Worm (Caenorhabditis elegans) whole organism, L3 larva: ENCODE measurements around the gene cyp-13B1.

Source experiments
- R02D3.7 ChIP-seq: fragments of 150-350 bp; optimal IDR thresholded peaks from 2 replicates; lab custom pipeline; 2014; ENCODE audit warnings: missing biosample characterization, missing genetic modification characterization
- ZK546.5 ChIP-seq: sonication (generic microtip); optimal IDR thresholded peaks from 2 replicates; lab custom pipeline; 2017; ENCODE audit warnings: missing biosample characterization, missing genetic modification characterization
- aly-2 ChIP-seq: fragments of 150-350 bp; optimal IDR thresholded peaks from 2 replicates; lab custom pipeline; 2014; ENCODE audit warnings: missing biosample characterization, missing genetic modification characterization
- ama-1 ChIP-seq: fragments of 150-350 bp; optimal IDR thresholded peaks from 2 replicates; lab custom pipeline; 2018
- ceh-16 ChIP-seq: sonication (generic microtip); optimal IDR thresholded peaks from 2 replicates; lab custom pipeline; 2017; ENCODE audit warnings: missing biosample characterization, missing genetic modification characterization
- ceh-28 ChIP-seq: fragments of 150-350 bp; optimal IDR thresholded peaks from 2 replicates; lab custom pipeline; 2014; ENCODE audit warnings: missing biosample characterization, missing genetic modification reagents, missing genetic modification characterization
- ceh-82 ChIP-seq: fragments of 150-350 bp; optimal IDR thresholded peaks from 2 replicates; lab custom pipeline; 2014; ENCODE audit warnings: missing biosample characterization, missing genetic modification characterization
- egl-27 ChIP-seq: sonication (generic microtip); optimal IDR thresholded peaks from 4 replicates; lab custom pipeline; 2017; ENCODE audit warnings: missing biosample characterization, missing genetic modification reagents, missing genetic modification characterization
- egl-5 ChIP-seq: fragments of 150-350 bp; optimal IDR thresholded peaks from 2 replicates; lab custom pipeline; 2017; ENCODE audit warnings: missing biosample characterization, missing genetic modification reagents, missing genetic modification characterization, inconsistent platforms
- elt-1 ChIP-seq: fragments of 150-350 bp; optimal IDR thresholded peaks from 2 replicates; lab custom pipeline; 2014; ENCODE audit warnings: missing biosample characterization, missing genetic modification characterization
- elt-2 ChIP-seq: sonication (generic microtip); optimal IDR thresholded peaks from 2 replicates; lab custom pipeline; 2016; ENCODE audit warnings: missing genetic modification reagents, mild to moderate bottlenecking, missing genetic modification characterization, missing compliant biosample characterization
- elt-3 ChIP-seq, 3 experiments: fragments of 150-350 bp in 1 of 3; sonication (generic microtip) in 2 of 3; optimal IDR thresholded peaks; 2 replicates in 2 of 3; 4 replicates in 1 of 3; lab custom pipeline; 2014 to 2017; ENCODE audit warnings: missing biosample characterization in 3 of 3, missing genetic modification characterization in 3 of 3
- eor-1 ChIP-seq, 2 experiments: fragments of 150-350 bp; optimal IDR thresholded peaks; 2 replicates each; lab custom pipeline; 2014 to 2018; ENCODE audit warnings: missing biosample characterization in 2 of 2, missing genetic modification characterization in 2 of 2
- fkh-10 ChIP-seq: sonication (generic microtip); optimal IDR thresholded peaks from 2 replicates; lab custom pipeline; 2017; ENCODE audit warnings: missing biosample characterization, missing genetic modification reagents, missing genetic modification characterization
- fkh-2 ChIP-seq: fragments of 150-350 bp; optimal IDR thresholded peaks from 2 replicates; lab custom pipeline; 2014; ENCODE audit warnings: missing biosample characterization, missing genetic modification reagents, missing genetic modification characterization
- fos-1 ChIP-seq: fragments of 150-350 bp; optimal IDR thresholded peaks from 2 replicates; lab custom pipeline; 2014; ENCODE audit warnings: missing biosample characterization, missing genetic modification characterization
- hmg-11 ChIP-seq: sonication (generic microtip); optimal IDR thresholded peaks from 2 replicates; lab custom pipeline; 2016; ENCODE audit warnings: missing genetic modification characterization, missing compliant biosample characterization
- lin-15B ChIP-seq: fragments of 150-350 bp; optimal IDR thresholded peaks from 2 replicates; lab custom pipeline; 2014; ENCODE audit warnings: missing biosample characterization, missing genetic modification characterization
- lin-39 ChIP-seq: fragments of 150-350 bp; optimal IDR thresholded peaks from 2 replicates; lab custom pipeline; 2018; ENCODE audit warnings: missing biosample characterization, missing genetic modification reagents, missing genetic modification characterization
- lsy-12 ChIP-seq: sonication (generic microtip); optimal IDR thresholded peaks from 2 replicates; lab custom pipeline; 2016; ENCODE audit warnings: mild to moderate bottlenecking, missing genetic modification characterization, missing compliant biosample characterization
- mml-1 ChIP-seq: fragments of 150-350 bp; sonication (generic microtip); optimal IDR thresholded peaks from 3 replicates; lab custom pipeline; 2014; ENCODE audit warnings: missing biosample characterization, missing genetic modification characterization
- nfya-1 ChIP-seq: sonication (generic microtip); optimal IDR thresholded peaks from 2 replicates; lab custom pipeline; 2017; ENCODE audit warnings: missing genetic modification characterization, mild to moderate bottlenecking, missing compliant biosample characterization, antibody characterized with exemption, moderate library complexity; ENCODE audit not compliant: insufficient read depth
- nhr-11 ChIP-seq: fragments of 150-350 bp; optimal IDR thresholded peaks from 2 replicates; lab custom pipeline; 2014; ENCODE audit warnings: missing biosample characterization, missing genetic modification characterization
- nhr-12 ChIP-seq: fragments of 150-350 bp; optimal IDR thresholded peaks from 2 replicates; lab custom pipeline; 2014; ENCODE audit warnings: missing biosample characterization, missing genetic modification characterization
- nhr-25 ChIP-seq: sonication (generic microtip); optimal IDR thresholded peaks from 2 replicates; lab custom pipeline; 2017; ENCODE audit warnings: missing biosample characterization, missing genetic modification characterization
- nhr-43 ChIP-seq: sonication (generic microtip); optimal IDR thresholded peaks from 2 replicates; lab custom pipeline; 2016; ENCODE audit warnings: mild to moderate bottlenecking, missing genetic modification characterization, missing compliant biosample characterization; ENCODE audit not compliant: poor library complexity, severe bottlenecking
- nhr-67 ChIP-seq: fragments of 150-350 bp; optimal IDR thresholded peaks from 2 replicates; lab custom pipeline; 2014; ENCODE audit warnings: missing biosample characterization, missing genetic modification characterization
- nhr-76 ChIP-seq: fragments of 150-350 bp; sonication (generic microtip); optimal IDR thresholded peaks from 5 replicates; lab custom pipeline; 2014; ENCODE audit warnings: missing biosample characterization, missing genetic modification characterization
- pha-4 ChIP-seq: fragments of 150-350 bp; optimal IDR thresholded peaks from 2 replicates; lab custom pipeline; 2014; ENCODE audit warnings: missing biosample characterization, missing genetic modification reagents, missing genetic modification characterization
- pqm-1 ChIP-seq: fragments of 150-350 bp; optimal IDR thresholded peaks from 2 replicates; lab custom pipeline; 2017; ENCODE audit warnings: missing biosample characterization, missing genetic modification characterization, inconsistent platforms
- sea-2 ChIP-seq: fragments of 150-350 bp; sonication (generic microtip); optimal IDR thresholded peaks from 4 replicates; lab custom pipeline; 2014; ENCODE audit warnings: missing biosample characterization, missing genetic modification reagents, missing genetic modification characterization
- skn-1 ChIP-seq: fragments of 150-350 bp; optimal IDR thresholded peaks from 2 replicates; lab custom pipeline; 2014; ENCODE audit warnings: missing biosample characterization, missing genetic modification characterization
- snpc-4 ChIP-seq: fragments of 150-350 bp; optimal IDR thresholded peaks from 2 replicates; lab custom pipeline; 2014; ENCODE audit warnings: missing biosample characterization, missing genetic modification characterization
- tbx-2 ChIP-seq: sonication (generic microtip); optimal IDR thresholded peaks from 2 replicates; lab custom pipeline; 2016; ENCODE audit warnings: mild to moderate bottlenecking, missing genetic modification characterization, missing compliant biosample characterization
- unc-39 ChIP-seq: sonication (generic microtip); optimal IDR thresholded peaks from 4 replicates; lab custom pipeline; 2017; ENCODE audit warnings: missing biosample characterization, missing genetic modification characterization
- unc-62 ChIP-seq: fragments of 150-350 bp; sonication (generic microtip); optimal IDR thresholded peaks from 4 replicates; lab custom pipeline; 2014; ENCODE audit warnings: missing biosample characterization, missing genetic modification reagents, missing genetic modification characterization
- ztf-11 ChIP-seq: fragments of 150-350 bp; optimal IDR thresholded peaks from 2 replicates; lab custom pipeline; 2014; ENCODE audit warnings: missing biosample characterization, missing genetic modification characterization

cyp-13B1 gene

DNA sequence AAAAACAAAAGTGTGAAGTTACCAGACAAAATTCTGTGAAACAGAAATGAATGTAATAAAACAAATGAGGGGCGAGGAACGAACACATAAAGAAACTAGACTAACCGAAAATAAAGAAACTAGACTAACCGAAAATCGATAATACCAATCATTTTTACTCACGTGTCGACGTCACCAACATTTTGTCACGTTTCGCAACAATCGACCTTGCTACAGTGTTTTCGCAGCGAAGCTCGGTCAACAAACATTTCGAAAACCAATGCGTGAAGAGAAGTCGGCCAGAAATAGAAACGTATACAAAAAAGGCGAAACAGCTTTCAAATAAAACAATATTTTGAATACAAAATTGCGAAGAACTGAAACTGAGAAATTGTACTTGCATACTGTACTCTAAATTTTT, 42.5 kb downstream of the cyp-13B1 start:
- TF ChIP-seq pha-4 (tag; lab: Kevin White, UChicago) (peak; percentile 55), fos-1 (tag; lab: Kevin White, UChicago) (no peak)

DNA sequence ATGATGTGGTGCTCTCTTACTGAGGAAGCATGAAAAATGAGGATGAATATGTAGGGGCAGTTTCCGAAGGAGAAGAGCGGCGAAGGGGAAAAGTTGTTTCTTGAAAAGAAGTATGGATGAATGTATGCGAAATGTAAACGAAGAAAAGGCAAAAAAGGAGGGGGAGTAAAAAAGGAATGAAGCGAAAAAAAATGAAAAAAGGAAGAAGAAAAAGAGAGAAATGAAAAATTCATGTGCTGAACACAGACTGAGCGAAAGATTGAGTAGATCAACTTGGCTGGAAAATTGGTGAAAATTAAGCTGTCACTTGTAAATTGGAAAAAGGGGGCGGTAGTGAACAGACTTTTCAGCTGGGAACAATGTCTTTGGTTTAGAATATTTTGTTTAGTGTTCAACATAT, 44.5 kb downstream of the cyp-13B1 start, which contains the start of gene C49F8.1:
TSS of gene C49F8.1 (minus strand) at position 101 of the 400 bp plus-strand sequence.
- no peak for TF ChIP-seq nhr-67
- no peak for TF ChIP-seq nhr-25 (tag; lab: Kevin White, UChicago)
- no peak for TF ChIP-seq lsy-12 (tag; lab: Kevin White, UChicago)
- TF ChIP-seq sea-2 (GFP tag; lab: Kevin White, UChicago), result no peak
- no peak for TF ChIP-seq fkh-10 (GFP tag; lab: Kevin White, UChicago)
- no peak for TF ChIP-seq ztf-11 (tag; lab: Kevin White, UChicago)
- TF ChIP-seq ZK546.5 (tag; lab: Kevin White, UChicago), result no peak
- no peak for TF ChIP-seq ama-1 (lab: Kevin White, UChicago)
- no peak for TF ChIP-seq snpc-4 (tag; lab: Kevin White, UChicago)
- TF ChIP-seq lin-15B (tag; lab: Kevin White, UChicago), result no peak
- no peak for TF ChIP-seq fkh-2 (tag; lab: Kevin White, UChicago)
- TF ChIP-seq tbx-2 (tag; lab: Kevin White, UChicago), result no peak
- TF ChIP-seq nfya-1 (tag; lab: Kevin White, UChicago), result no peak
- no peak for TF ChIP-seq egl-5

- no peak for TF ChIP-seq aly-2 (tag; lab: Kevin White, UChicago)
- TF ChIP-seq lin-39 (tag; lab: Kevin White, UChicago), result no peak
- TF ChIP-seq snpc-4 (tag; lab: Kevin White, UChicago), result no peak
- no peak for TF ChIP-seq pha-4 (tag; lab: Kevin White, UChicago)
- TF ChIP-seq elt-3 (tag; optimal IDR thresholded peaks at IDR 0.05; lab: Kevin White, UChicago), result no peak
- TF ChIP-seq R02D3.7 (tag; lab: Kevin White, UChicago), result no peak
- no peak for TF ChIP-seq ceh-16 (tag; lab: Kevin White, UChicago)
- TF ChIP-seq, all 47 proteins: peak for 0
Observed at ce11 chrX:13362486-13362885, 47.0 kb downstream of the cyp-13B1 start, which contains the start of gene C49F8.15. Gene C49F8.15 (minus strand): TSS chrX:13362586.

- TF ChIP-seq elt-1 (tag; lab: Kevin White, UChicago), result no peak
- TF ChIP-seq nhr-11, result no peak
- no peak for TF ChIP-seq unc-39 (tag; lab: Kevin White, UChicago)
- TF ChIP-seq pqm-1 (tag; lab: Kevin White, UChicago), result peak; percentile 98
- peak; percentile 55 for TF ChIP-seq pha-4 (tag; lab: Kevin White, UChicago)
- no peak for TF ChIP-seq fkh-10 (GFP tag; lab: Kevin White, UChicago)
- peak; percentile 93 for TF ChIP-seq elt-2 (tag; lab: Kevin White, UChicago)
- TF ChIP-seq nhr-12, result no peak
- TF ChIP-seq eor-1 (tag; optimal IDR thresholded peaks at IDR 0.05; lab: Kevin White, UChicago), result no peak
Observed at ce11 chrX:13360632-13361031, 48.8 kb downstream of the cyp-13B1 start.

- no peak for TF ChIP-seq ztf-11 (tag; lab: Kevin White, UChicago)
- TF ChIP-seq lin-15B (tag; lab: Kevin White, UChicago), result no peak
- no peak for TF ChIP-seq ceh-82 (tag; lab: Kevin White, UChicago)
- no peak for TF ChIP-seq ceh-28 (tag; lab: Kevin White, UChicago)
- no peak for TF ChIP-seq aly-2 (tag; lab: Kevin White, UChicago)
- TF ChIP-seq pha-4 (tag; lab: Kevin White, UChicago), result peak; percentile 47
- no peak for TF ChIP-seq nhr-67
- no peak for TF ChIP-seq elt-3 (tag; optimal IDR thresholded peaks at IDR 0.05; lab: Kevin White, UChicago)
- no peak for TF ChIP-seq ZK546.5 (tag; lab: Kevin White, UChicago)
- TF ChIP-seq tbx-2 (tag; lab: Kevin White, UChicago), result no peak
- TF ChIP-seq unc-39 (tag; lab: Kevin White, UChicago), result no peak
- TF ChIP-seq elt-1 (tag; lab: Kevin White, UChicago), result no peak
- TF ChIP-seq nhr-11, result no peak
- no peak for TF ChIP-seq nfya-1 (tag; lab: Kevin White, UChicago)
- peak; percentile 80 for TF ChIP-seq pqm-1 (tag; lab: Kevin White, UChicago)
- no peak for TF ChIP-seq hmg-11 (tag; lab: Kevin White, UChicago)
- peak; percentile 12 for TF ChIP-seq nhr-25 (tag; lab: Kevin White, UChicago)
- TF ChIP-seq lin-39 (tag; lab: Kevin White, UChicago), result no peak
- TF ChIP-seq egl-27 (tag; lab: Kevin White, UChicago), result peak; percentile 19
- TF ChIP-seq snpc-4 (tag; lab: Kevin White, UChicago), result no peak
- TF ChIP-seq mml-1 (tag; lab: Kevin White, UChicago), result peak; percentile 78
- TF ChIP-seq elt-2 (tag; lab: Kevin White, UChicago), result peak; percentile 67
- TF ChIP-seq skn-1 (tag; lab: Kevin White, UChicago), result no peak
- no peak for TF ChIP-seq unc-62 (GFP tag; lab: Kevin White, UChicago)
- no peak for TF ChIP-seq egl-5
- peak; percentile 22 for TF ChIP-seq nhr-43 (tag; lab: Kevin White, UChicago)
- no peak for TF ChIP-seq nhr-76
- TF ChIP-seq ama-1 (lab: Kevin White, UChicago), result no peak
- TF ChIP-seq sea-2 (GFP tag; lab: Kevin White, UChicago), result no peak
Observed at ce11 chrX:13359800-13360199, 49.6 kb downstream of the cyp-13B1 start.
